Worm (Caenorhabditis elegans) whole organism, mixed stage, embryonic: Measurements from ENCODE around the gene F07H5.7.

ENCODE experiments used
- cnd-1 ChIP-seq: fragments of 200-800 bp; sonication (Bioruptor generic); optimal IDR thresholded peaks from 2 replicates; lab custom pipeline; 2018; ENCODE audit warnings: mild to moderate bottlenecking, missing genetic modification characterization, missing compliant biosample characterization
- lsy-2 ChIP-seq: fragments of 150-350 bp; optimal IDR thresholded peaks from 2 replicates; lab custom pipeline; 2014; ENCODE audit warnings: missing biosample characterization, missing genetic modification characterization
- snpc-4 ChIP-seq: fragments of 150-350 bp; optimal IDR thresholded peaks from 2 replicates; lab custom pipeline; 2014; ENCODE audit warnings: missing biosample characterization, missing genetic modification characterization
- ztf-11 ChIP-seq: fragments of 150-350 bp; optimal IDR thresholded peaks from 2 replicates; lab custom pipeline; 2014; ENCODE audit warnings: missing biosample characterization, missing genetic modification characterization

- TF ChIP-seq snpc-4 (no peak), ztf-11 (tag; lab: Kevin White, UChicago) (no peak), cnd-1 (no peak), lsy-2 (tag; lab: Kevin White, UChicago) (no peak)
Measured at ce11 chrII:8770675-8771074, 23.3 kb downstream of the F07H5.7 start, which contains the start of gene let-19.
